Worm (Caenorhabditis elegans) whole organism, midembryonic: Measurements from ENCODE around the gene C23G10.1.

Source experiments
- cog-1 ChIP-seq: sonication (generic microtip); optimal IDR thresholded peaks from 2 replicates; lab custom pipeline; 2016; ENCODE audit warnings: missing genetic modification characterization, missing compliant biosample characterization
- flt-1 ChIP-seq: fragments of 200-800 bp; sonication (Bioruptor generic); IDR thresholded peaks from 2 replicates; pipeline ENCODE4 v1.3.6; 2022; ENCODE audit warnings: missing genetic modification characterization, missing compliant biosample characterization
- med-1 ChIP-seq: sonication (generic microtip); optimal IDR thresholded peaks from 2 replicates; lab custom pipeline; 2017; ENCODE audit warnings: missing genetic modification characterization, mild to moderate bottlenecking, missing compliant biosample characterization, antibody characterized with exemption, missing genetic modification reagents; ENCODE audit not compliant: insufficient read depth
- ref-1 ChIP-seq: fragments of 200-800 bp; sonication (Bioruptor generic); conservative IDR thresholded peaks from 2 replicates; pipeline ENCODE4 v1.3.6; 2022; ENCODE audit warnings: missing genetic modification reagents, missing genetic modification characterization, missing compliant biosample characterization
- tab-1 ChIP-seq: fragments of 200-800 bp; sonication (Bioruptor generic); IDR thresholded peaks from 2 replicates; pipeline ENCODE4 v1.3.6; 2022; ENCODE audit warnings: missing genetic modification characterization, missing compliant biosample characterization
- ztf-29 ChIP-seq: fragments of 200-800 bp; sonication (Bioruptor generic); IDR thresholded peaks from 2 replicates; pipeline ENCODE4 v1.3.6; 2022; ENCODE audit warnings: missing genetic modification reagents, missing genetic modification characterization, missing compliant biosample characterization

DNA sequence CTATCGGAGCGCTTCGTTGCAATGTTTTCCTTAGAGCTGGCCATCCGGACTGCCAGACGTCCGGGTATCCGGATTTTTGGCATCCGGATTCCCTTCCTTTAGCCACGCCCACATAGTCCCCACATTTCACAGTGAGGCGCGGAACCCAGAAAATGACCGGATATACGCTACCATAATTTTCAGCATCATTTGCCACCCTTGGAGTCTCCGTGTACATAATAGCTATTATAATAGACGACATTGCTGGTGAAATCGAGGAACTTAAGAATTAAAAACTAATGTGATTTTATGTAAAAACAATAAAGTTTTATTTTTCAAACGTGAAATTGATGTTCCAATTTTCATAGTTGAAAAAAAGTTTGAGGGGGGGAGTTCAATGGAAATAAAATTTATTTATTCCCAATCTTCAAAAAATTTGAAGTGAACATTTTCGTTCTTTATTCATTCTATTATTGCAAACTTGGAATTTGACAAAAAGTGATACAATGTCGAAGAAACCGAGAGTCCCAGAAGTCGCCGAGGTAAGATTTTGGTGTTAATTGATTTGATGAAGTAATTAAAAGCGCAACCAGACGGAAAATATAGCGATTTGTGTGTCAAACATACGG is 1.2 kb downstream of the C23G10.1 start:
- TF ChIP-seq ref-1 (GFP tag; lab: Robert Waterston, UW) (no peak), flt-1 (no peak), cog-1 (no peak), med-1 (GFP tag; lab: Kevin White, UChicago) (no peak), ztf-29 (GFP tag; lab: Robert Waterston, UW) (no peak), tab-1 (GFP tag; lab: Robert Waterston, UW) (no peak)
